Worm (Caenorhabditis elegans) whole organism, mixed stage, embryonic: ENCODE results near the gene mls-1.

Experiments
- bed-3 ChIP-seq: fragments of 200-800 bp; sonication (Bioruptor generic); optimal IDR thresholded peaks from 3 replicates; lab custom pipeline; 2018; ENCODE audit warnings: mild to moderate bottlenecking, missing genetic modification characterization, moderate library complexity, missing compliant biosample characterization
- blmp-1 ChIP-seq: fragments of 150-350 bp; optimal IDR thresholded peaks from 2 replicates; lab custom pipeline; 2014; ENCODE audit warnings: missing biosample characterization, missing genetic modification characterization
- ceh-39 ChIP-seq: fragments of 150-350 bp; optimal IDR thresholded peaks from 2 replicates; lab custom pipeline; 2014; ENCODE audit warnings: missing biosample characterization, missing genetic modification characterization
- ceh-43 ChIP-seq: fragments of 200-800 bp; sonication (Bioruptor generic); optimal IDR thresholded peaks from 2 replicates; lab custom pipeline; 2018; ENCODE audit warnings: mild to moderate bottlenecking, missing genetic modification characterization, moderate library complexity, missing compliant biosample characterization
- ceh-83 ChIP-seq: fragments of 200-800 bp; sonication (Bioruptor generic); optimal IDR thresholded peaks from 2 replicates; lab custom pipeline; 2018; ENCODE audit warnings: mild to moderate bottlenecking, missing genetic modification characterization, missing compliant biosample characterization
- ces-1 ChIP-seq: fragments of 150-350 bp; optimal IDR thresholded peaks from 2 replicates; lab custom pipeline; 2014; ENCODE audit warnings: missing biosample characterization, missing genetic modification reagents, missing genetic modification characterization
- cnd-1 ChIP-seq: fragments of 200-800 bp; sonication (Bioruptor generic); optimal IDR thresholded peaks from 2 replicates; lab custom pipeline; 2018; ENCODE audit warnings: mild to moderate bottlenecking, missing genetic modification characterization, missing compliant biosample characterization
- drap-1 ChIP-seq: fragments of 200-800 bp; sonication (Bioruptor generic); optimal IDR thresholded peaks from 3 replicates; lab custom pipeline; 2018; ENCODE audit warnings: mild to moderate bottlenecking, missing genetic modification characterization, missing compliant biosample characterization
- elt-1 ChIP-seq: sonication (generic microtip); optimal IDR thresholded peaks from 2 replicates; lab custom pipeline; 2017; ENCODE audit warnings: missing genetic modification characterization, mild to moderate bottlenecking, missing compliant biosample characterization, antibody characterized with exemption, moderate library complexity, borderline replicate concordance; ENCODE audit not compliant: insufficient read depth
- elt-3 ChIP-seq: fragments of 150-350 bp; optimal IDR thresholded peaks from 2 replicates; lab custom pipeline; 2014; ENCODE audit warnings: missing biosample characterization, missing genetic modification characterization
- flh-1 ChIP-seq: fragments of 200-800 bp; sonication (Bioruptor generic); optimal IDR thresholded peaks from 2 replicates; lab custom pipeline; 2018; ENCODE audit warnings: mild to moderate bottlenecking, missing genetic modification characterization, moderate library complexity, missing compliant biosample characterization
- ham-2 ChIP-seq: fragments of 200-800 bp; sonication (Bioruptor generic); optimal IDR thresholded peaks from 2 replicates; lab custom pipeline; 2018; ENCODE audit warnings: mild to moderate bottlenecking, missing genetic modification characterization, missing compliant biosample characterization
- hlh-1 ChIP-seq: fragments of 150-350 bp; optimal IDR thresholded peaks from 2 replicates; lab custom pipeline; 2014; ENCODE audit warnings: missing biosample characterization, missing genetic modification reagents, missing genetic modification characterization
- lin-32 ChIP-seq: fragments of 200-800 bp; sonication (Bioruptor generic); optimal IDR thresholded peaks from 2 replicates; lab custom pipeline; 2018; ENCODE audit warnings: mild to moderate bottlenecking, missing genetic modification characterization, missing compliant biosample characterization
- lsy-2 ChIP-seq: fragments of 150-350 bp; optimal IDR thresholded peaks from 2 replicates; lab custom pipeline; 2014; ENCODE audit warnings: missing biosample characterization, missing genetic modification characterization
- mab-5 ChIP-seq: fragments of 150-350 bp; optimal IDR thresholded peaks from 2 replicates; lab custom pipeline; 2014; ENCODE audit warnings: missing biosample characterization, missing genetic modification characterization
- mep-1 ChIP-seq: fragments of 150-350 bp; optimal IDR thresholded peaks from 2 replicates; lab custom pipeline; 2017; ENCODE audit warnings: missing biosample characterization, missing genetic modification reagents, missing genetic modification characterization, inconsistent platforms
- mls-2 ChIP-seq: sonication (generic microtip); optimal IDR thresholded peaks from 2 replicates; lab custom pipeline; 2016; ENCODE audit warnings: mild to moderate bottlenecking, missing genetic modification characterization, moderate library complexity, missing compliant biosample characterization
- nhr-12 ChIP-seq: fragments of 150-350 bp; optimal IDR thresholded peaks from 2 replicates; lab custom pipeline; 2014; ENCODE audit warnings: missing biosample characterization, missing genetic modification characterization
- nhr-2 ChIP-seq: fragments of 150-350 bp; optimal IDR thresholded peaks from 2 replicates; lab custom pipeline; 2014; ENCODE audit warnings: missing biosample characterization, missing genetic modification characterization
- nhr-237 ChIP-seq: fragments of 150-350 bp; optimal IDR thresholded peaks from 2 replicates; lab custom pipeline; 2014; ENCODE audit warnings: missing biosample characterization, missing genetic modification characterization
- nhr-76 ChIP-seq: sonication (generic microtip); optimal IDR thresholded peaks from 2 replicates; lab custom pipeline; 2017; ENCODE audit warnings: missing biosample characterization, missing genetic modification characterization
- pha-4 ChIP-seq: fragments of 150-350 bp; optimal IDR thresholded peaks from 2 replicates; lab custom pipeline; 2018; ENCODE audit warnings: missing biosample characterization, missing genetic modification reagents, missing genetic modification characterization
- sem-2 ChIP-seq: fragments of 200-800 bp; sonication (Bioruptor generic); optimal IDR thresholded peaks from 2 replicates; lab custom pipeline; 2018; ENCODE audit warnings: mild to moderate bottlenecking, missing genetic modification characterization, missing compliant biosample characterization
- snpc-4 ChIP-seq: fragments of 150-350 bp; optimal IDR thresholded peaks from 2 replicates; lab custom pipeline; 2014; ENCODE audit warnings: missing biosample characterization, missing genetic modification characterization
- sptf-1 ChIP-seq: sonication (generic microtip); optimal IDR thresholded peaks from 2 replicates; lab custom pipeline; 2017; ENCODE audit warnings: mild to moderate bottlenecking, missing genetic modification characterization, moderate library complexity, missing compliant biosample characterization
- tbx-8 ChIP-seq: fragments of 200-800 bp; sonication (Bioruptor generic); optimal IDR thresholded peaks from 2 replicates; lab custom pipeline; 2018; ENCODE audit warnings: mild to moderate bottlenecking, missing genetic modification characterization, moderate library complexity, missing compliant biosample characterization
- unc-120 ChIP-seq: sonication (generic microtip); optimal IDR thresholded peaks from 2 replicates; lab custom pipeline; 2017; ENCODE audit warnings: missing genetic modification characterization, missing compliant biosample characterization; ENCODE audit not compliant: poor library complexity, severe bottlenecking
- unc-39 ChIP-seq: fragments of 150-350 bp; optimal IDR thresholded peaks from 2 replicates; lab custom pipeline; 2014; ENCODE audit warnings: missing biosample characterization, missing genetic modification characterization
- unc-62 ChIP-seq: fragments of 150-350 bp; optimal IDR thresholded peaks from 2 replicates; lab custom pipeline; 2014; ENCODE audit warnings: missing biosample characterization, missing genetic modification reagents, missing genetic modification characterization
- zip-8 ChIP-seq: fragments of 150-350 bp; optimal IDR thresholded peaks from 2 replicates; lab custom pipeline; 2014; ENCODE audit warnings: missing biosample characterization, missing genetic modification characterization
- ztf-11 ChIP-seq: fragments of 150-350 bp; optimal IDR thresholded peaks from 2 replicates; lab custom pipeline; 2014; ENCODE audit warnings: missing biosample characterization, missing genetic modification characterization

The mls-1 gene

ce11 chrIII:7460018-7460417, at the start of gene mls-1:
Gene mls-1 (plus strand): TSS chrIII:7460341.
- TF ChIP-seq nhr-237 (no peak), zip-8 (tag; lab: Kevin White, UChicago) (no peak), nhr-2 (tag; lab: Kevin White, UChicago) (no peak), nhr-76 (tag; lab: Kevin White, UChicago) (no peak), unc-39 (tag; lab: Kevin White, UChicago) (no peak), ztf-11 (tag; lab: Kevin White, UChicago) (no peak), bed-3 (GFP tag; lab: Kevin White, UChicago) (no peak), sptf-1 (tag; lab: Kevin White, UChicago) (no peak), ceh-39 (no peak), tbx-8 (GFP tag; lab: Kevin White, UChicago) (no peak), ceh-43 (no peak), drap-1 (GFP tag; lab: Kevin White, UChicago) (no peak), mep-1 (tag; lab: Kevin White, UChicago) (no peak), flh-1 (GFP tag; lab: Kevin White, UChicago) (no peak), unc-62 (GFP tag; lab: Kevin White, UChicago) (no peak), snpc-4 (tag; lab: Kevin White, UChicago) (no peak), ces-1 (no peak), elt-1 (no peak), lin-32 (no peak)

ce11 chrIII:7453653-7454124, 6.5 kb upstream of the mls-1 start, which contains the start of gene alh-12:
Gene alh-12 (plus strand): TSS chrIII:7454074.
- TF ChIP-seq mls-2 (tag; lab: Kevin White, UChicago) = no peak
- TF ChIP-seq ham-2 (GFP tag; lab: Kevin White, UChicago) = no peak
- TF ChIP-seq unc-62 (GFP tag; lab: Kevin White, UChicago) = peak; percentile 58

ce11 chrIII:7456640-7457039, 3.5 kb upstream of the mls-1 start, which contains the start of gene Y69F12A.1:
Gene Y69F12A.1 (plus strand): TSS chrIII:7456940.
- TF ChIP-seq ztf-11 (tag; lab: Kevin White, UChicago) (no peak), lsy-2 (tag; lab: Kevin White, UChicago) (no peak), nhr-2 (tag; lab: Kevin White, UChicago) (no peak), mls-2 (tag; lab: Kevin White, UChicago) (no peak), mep-1 (tag; lab: Kevin White, UChicago) (no peak), drap-1 (GFP tag; lab: Kevin White, UChicago) (no peak), pha-4 (tag; lab: Kevin White, UChicago) (no peak), mab-5 (tag; lab: Kevin White, UChicago) (no peak)

- TF ChIP-seq elt-3 (tag; lab: Kevin White, UChicago) (no peak), lin-32 (no peak), mls-2 (tag; lab: Kevin White, UChicago) (no peak), unc-120 (tag; lab: Kevin White, UChicago) (no peak), sem-2 (no peak), nhr-76 (tag; lab: Kevin White, UChicago) (no peak), sptf-1 (tag; lab: Kevin White, UChicago) (no peak)
These were observed 1.2 kb upstream of the mls-1 start, which contains the start of the genes fipr-19 and fipr-18 for ce11 chrIII:7458846-7459365. Gene fipr-19 (minus strand): TSS chrIII:7458946. Gene fipr-18 (plus strand): TSS chrIII:7459315.

ce11 chrIII:7462295-7462694, 2.2 kb downstream of the mls-1 start, which contains the start of gene fipr-20:
Gene fipr-20 (minus strand): TSS chrIII:7462395.
- TF ChIP-seq nhr-2 (tag; lab: Kevin White, UChicago) (no peak), nhr-76 (tag; lab: Kevin White, UChicago) (no peak), sptf-1 (tag; lab: Kevin White, UChicago) (no peak)
- TF ChIP-seq, all 35 proteins: peak for 0

ce11 chrIII:7463438-7464008, 3.4 kb downstream of the mls-1 start, which contains the start of gene H14A12.3:
Gene H14A12.3 (plus strand): TSS chrIII:7463797.
- no peak for TF ChIP-seq zip-8 (tag; lab: Kevin White, UChicago)
- no peak for TF ChIP-seq ceh-83
- TF ChIP-seq nhr-237 = no peak
- no peak for TF ChIP-seq nhr-76 (tag; lab: Kevin White, UChicago)
- no peak for TF ChIP-seq hlh-1 (tag; lab: Kevin White, UChicago)
- no peak for TF ChIP-seq elt-1
- no peak for TF ChIP-seq nhr-2 (tag; lab: Kevin White, UChicago)
- TF ChIP-seq cnd-1 = no peak
- TF ChIP-seq ceh-43 = no peak
- TF ChIP-seq blmp-1 (tag; lab: Kevin White, UChicago) = no peak
- TF ChIP-seq flh-1 (GFP tag; lab: Kevin White, UChicago) = no peak
- TF ChIP-seq sem-2 = no peak
- TF ChIP-seq nhr-12 = no peak
- TF ChIP-seq elt-3 (tag; lab: Kevin White, UChicago) = no peak
- no peak for TF ChIP-seq ceh-39
- TF ChIP-seq mep-1 (tag; lab: Kevin White, UChicago) = no peak
